Fruit fly (Drosophila melanogaster) whole organism, embryonic: ENCODE results near the gene CG31183.

ENCODE experiments used
- Ada2b ChIP-seq: fragments of 200-800 bp; sonication (Bioruptor generic); IDR thresholded peaks from 2 replicates; pipeline ENCODE4 v1.3.6; 2022; ENCODE audit warnings: missing biosample characterization, missing genetic modification characterization
- Aef1 ChIP-seq: fragments of 200-800 bp; sonication (Bioruptor generic); IDR thresholded peaks from 3 replicates; pipeline ENCODE4 v1.3.6; 2022; ENCODE audit warnings: missing biosample characterization, missing genetic modification characterization
- Atf-2 ChIP-seq: fragments of 200-800 bp; sonication (Bioruptor generic); optimal IDR thresholded peaks from 2 replicates; lab custom pipeline; 2016; ENCODE audit warnings: missing biosample characterization, missing genetic modification characterization
- Atf3 ChIP-seq: fragments of 200-800 bp; sonication (Bioruptor generic); optimal IDR thresholded peaks from 3 replicates; lab custom pipeline; 2016; ENCODE audit warnings: missing biosample characterization, missing genetic modification characterization
- Awh ChIP-seq: fragments of 200-800 bp; sonication (Bioruptor generic); IDR thresholded peaks from 2 replicates; pipeline ENCODE4, ENCODE4 v1.3.6; 2022; ENCODE audit warnings: missing biosample characterization, missing genetic modification characterization
- CG10366 ChIP-seq: fragments of 200-800 bp; sonication (Bioruptor generic); IDR thresholded peaks from 2 replicates; pipeline ENCODE4 v1.3.6; 2022; ENCODE audit warnings: missing biosample characterization, missing genetic modification characterization
- CG11398 ChIP-seq: fragments of 200-800 bp; sonication (Bioruptor generic); optimal IDR thresholded peaks from 2 replicates; lab custom pipeline; 2016; ENCODE audit warnings: missing biosample characterization, missing genetic modification characterization
- CG11560 ChIP-seq: fragments of 200-800 bp; sonication (Bioruptor generic); IDR thresholded peaks from 3 replicates; pipeline ENCODE4 v1.3.6; 2022; ENCODE audit warnings: missing biosample characterization, missing genetic modification characterization
- CG12744 ChIP-seq: fragments of 200-800 bp; sonication (Bioruptor generic); optimal IDR thresholded peaks from 2 replicates; lab custom pipeline; 2016; ENCODE audit warnings: missing biosample characterization, missing genetic modification characterization
- CG13287 ChIP-seq: fragments of 200-800 bp; sonication (Bioruptor generic); IDR thresholded peaks from 2 replicates; pipeline ENCODE4 v1.3.6; 2022; ENCODE audit warnings: missing biosample characterization, missing genetic modification characterization; ENCODE audit not compliant: partially characterized antibody
- CG14050 ChIP-seq: fragments of 200-800 bp; sonication (Bioruptor generic); IDR thresholded peaks from 3 replicates; pipeline ENCODE4 v1.3.6; 2022; ENCODE audit warnings: missing biosample characterization, missing genetic modification characterization
- CG17829 ChIP-seq: fragments of 200-800 bp; optimal IDR thresholded peaks from 2 replicates; lab custom pipeline; 2019; ENCODE audit warnings: missing biosample characterization, mild to moderate bottlenecking, missing genetic modification characterization, moderate library complexity
- CG18476 ChIP-seq: fragments of 200-800 bp; sonication (Bioruptor generic); optimal IDR thresholded peaks from 2 replicates; lab custom pipeline; 2016; ENCODE audit warnings: missing biosample characterization, mild to moderate bottlenecking, missing genetic modification characterization
- CG2202 ChIP-seq: fragments of 200-800 bp; sonication (Bioruptor generic); optimal IDR thresholded peaks from 2 replicates; lab custom pipeline; 2018; ENCODE audit warnings: missing biosample characterization, mild to moderate bottlenecking, missing genetic modification characterization
- CG2875 ChIP-seq: fragments of 200-800 bp; sonication (Bioruptor generic); optimal IDR thresholded peaks from 2 replicates; lab custom pipeline; 2017; ENCODE audit warnings: missing biosample characterization, mild to moderate bottlenecking, missing genetic modification characterization, missing genetic modification reagents
- CG31365 ChIP-seq: fragments of 200-800 bp; sonication (Bioruptor generic); optimal IDR thresholded peaks from 2 replicates; lab custom pipeline; 2018; ENCODE audit warnings: missing biosample characterization, mild to moderate bottlenecking, missing genetic modification characterization
- CG32767 ChIP-seq: fragments of 200-800 bp; sonication (Bioruptor generic); IDR thresholded peaks from 2 replicates; pipeline ENCODE4 v1.3.6; 2022; ENCODE audit warnings: missing biosample characterization, missing genetic modification characterization
- CG3726 ChIP-seq: fragments of 200-800 bp; sonication (Bioruptor generic); IDR thresholded peaks from 3 replicates; pipeline ENCODE4, ENCODE4 v1.3.6; 2022; ENCODE audit warnings: missing biosample characterization, missing genetic modification characterization
- CG5180 ChIP-seq: fragments of 200-800 bp; sonication (Bioruptor generic); optimal IDR thresholded peaks from 3 replicates; lab custom pipeline; 2017; ENCODE audit warnings: missing biosample characterization, missing genetic modification characterization, mild to moderate bottlenecking, moderate library complexity, missing genetic modification reagents
- CG6654 ChIP-seq: fragments of 200-800 bp; sonication (Bioruptor generic); optimal IDR thresholded peaks from 2 replicates; lab custom pipeline; 2017; ENCODE audit warnings: missing biosample characterization, mild to moderate bottlenecking, missing genetic modification characterization
- CG7357 ChIP-seq: fragments of 200-800 bp; sonication (Bioruptor generic); IDR thresholded peaks from 3 replicates; pipeline ENCODE4 v1.3.6; 2022; ENCODE audit warnings: missing biosample characterization, missing genetic modification characterization
- CG8388 ChIP-seq: fragments of 200-800 bp; sonication (Bioruptor generic); optimal IDR thresholded peaks from 2 replicates; lab custom pipeline; 2019; ENCODE audit warnings: missing biosample characterization, mild to moderate bottlenecking, missing genetic modification characterization, moderate library complexity
- Doc3 ChIP-seq: fragments of 200-800 bp; sonication (Bioruptor generic); IDR thresholded peaks from 3 replicates; pipeline ENCODE4 v1.3.6; 2022; ENCODE audit warnings: missing biosample characterization, missing genetic modification characterization; ENCODE audit not compliant: partially characterized antibody
- Hand ChIP-seq: fragments of 200-800 bp; sonication (Bioruptor generic); optimal IDR thresholded peaks from 2 replicates; lab custom pipeline; 2017; ENCODE audit warnings: mild to moderate bottlenecking, missing biosample characterization, missing genetic modification reagents, missing genetic modification characterization
- Hmr ChIP-seq: fragments of 200-800 bp; sonication (Bioruptor generic); optimal IDR thresholded peaks from 3 replicates; lab custom pipeline; 2017; ENCODE audit warnings: mild to moderate bottlenecking, missing biosample characterization, missing genetic modification reagents, missing genetic modification characterization
- Lim3 ChIP-seq: fragments of 200-800 bp; sonication (Bioruptor generic); IDR thresholded peaks from 2 replicates; pipeline ENCODE4 v1.3.6; 2022; ENCODE audit warnings: missing biosample characterization, missing genetic modification characterization
- MBD-R2 ChIP-seq: fragments of 200-800 bp; sonication (Bioruptor generic); IDR thresholded peaks from 2 replicates; pipeline ENCODE4 v1.3.6; 2022; ENCODE audit warnings: missing biosample characterization, missing genetic modification characterization
- Nf-YC ChIP-seq: fragments of 200-800 bp; optimal IDR thresholded peaks from 3 replicates; lab custom pipeline; 2019; ENCODE audit warnings: missing biosample characterization, mild to moderate bottlenecking, missing genetic modification characterization, moderate library complexity
- Rfx ChIP-seq: fragments of 200-800 bp; sonication (Bioruptor generic); IDR thresholded peaks from 2 replicates; pipeline ENCODE4 v1.3.6; 2022; ENCODE audit warnings: missing biosample characterization, missing genetic modification characterization
- Xbp1 ChIP-seq: fragments of 200-800 bp; sonication (Bioruptor generic); optimal IDR thresholded peaks from 3 replicates; lab custom pipeline; 2016; ENCODE audit warnings: missing biosample characterization, mild to moderate bottlenecking, missing genetic modification characterization
- YL-1 ChIP-seq: fragments of 200-800 bp; sonication (Bioruptor generic); optimal IDR thresholded peaks from 3 replicates; lab custom pipeline; 2017; ENCODE audit warnings: missing biosample characterization, mild to moderate bottlenecking, missing genetic modification characterization
- al ChIP-seq: fragments of 200-800 bp; sonication (Bioruptor generic); IDR thresholded peaks from 2 replicates; pipeline ENCODE4 v1.3.6; 2022; ENCODE audit warnings: missing biosample characterization, missing genetic modification characterization
- ash1 ChIP-seq: fragments of 200-800 bp; sonication (Bioruptor generic); optimal IDR thresholded peaks from 2 replicates; lab custom pipeline; 2018; ENCODE audit warnings: missing biosample characterization, mild to moderate bottlenecking, missing genetic modification characterization
- bigmax ChIP-seq: fragments of 200-800 bp; sonication (Bioruptor generic); optimal IDR thresholded peaks from 2 replicates; lab custom pipeline; 2018; ENCODE audit warnings: missing biosample characterization, mild to moderate bottlenecking, missing genetic modification characterization
- btn ChIP-seq: fragments of 200-800 bp; sonication (Bioruptor generic); optimal IDR thresholded peaks from 2 replicates; lab custom pipeline; 2016; ENCODE audit warnings: missing biosample characterization, missing genetic modification characterization
- disco-r ChIP-seq: fragments of 200-800 bp; sonication (Bioruptor generic); optimal IDR thresholded peaks from 2 replicates; lab custom pipeline; 2016; ENCODE audit warnings: missing biosample characterization, missing genetic modification characterization
- dpn ChIP-seq, 2 experiments: fragments of 200-800 bp; sonication (Bioruptor generic); optimal IDR thresholded peaks; 3 replicates each; lab custom pipeline; 2016; ENCODE audit warnings: missing biosample characterization in 2 of 2, missing genetic modification characterization in 2 of 2
- ewg ChIP-seq: fragments of 200-800 bp; sonication (Bioruptor generic); optimal IDR thresholded peaks from 3 replicates; lab custom pipeline; 2017; ENCODE audit warnings: mild to moderate bottlenecking, missing biosample characterization, missing genetic modification reagents, missing genetic modification characterization
- fd102C ChIP-seq: fragments of 200-800 bp; sonication (Bioruptor generic); optimal IDR thresholded peaks from 2 replicates; lab custom pipeline; 2018; ENCODE audit warnings: missing biosample characterization, mild to moderate bottlenecking, missing genetic modification characterization, moderate library complexity
- fu2 ChIP-seq: fragments of 200-800 bp; sonication (Bioruptor generic); optimal IDR thresholded peaks from 2 replicates; lab custom pipeline; 2016; ENCODE audit warnings: missing biosample characterization, missing genetic modification characterization
- gcm2 ChIP-seq: fragments of 200-800 bp; sonication (Bioruptor generic); optimal IDR thresholded peaks from 2 replicates; lab custom pipeline; 2016; ENCODE audit warnings: missing biosample characterization, missing genetic modification characterization
- gro ChIP-seq: fragments of 200-800 bp; sonication (Bioruptor generic); optimal IDR thresholded peaks from 2 replicates; lab custom pipeline; 2016; ENCODE audit warnings: missing biosample characterization, missing genetic modification characterization
- ham ChIP-seq: fragments of 200-800 bp; sonication (Bioruptor generic); IDR thresholded peaks from 2 replicates; pipeline ENCODE4 v1.3.6; 2022; ENCODE audit warnings: missing biosample characterization, missing genetic modification characterization
- her ChIP-seq: fragments of 200-800 bp; sonication (Bioruptor generic); optimal IDR thresholded peaks from 2 replicates; lab custom pipeline; 2016; ENCODE audit warnings: missing biosample characterization, missing genetic modification characterization
- kay ChIP-seq: fragments of 200-800 bp; sonication (Bioruptor generic); optimal IDR thresholded peaks from 2 replicates; lab custom pipeline; 2016; ENCODE audit warnings: missing biosample characterization, missing genetic modification characterization
- nau ChIP-seq: fragments of 200-800 bp; sonication (Bioruptor generic); optimal IDR thresholded peaks from 3 replicates; lab custom pipeline; 2017; ENCODE audit warnings: missing biosample characterization, mild to moderate bottlenecking, missing genetic modification characterization, missing genetic modification reagents
- onecut ChIP-seq: fragments of 200-800 bp; sonication (Bioruptor generic); IDR thresholded peaks from 2 replicates; pipeline ENCODE4 v1.3.6; 2022; ENCODE audit warnings: missing biosample characterization, missing genetic modification characterization
- pita ChIP-seq: fragments of 200-800 bp; sonication (Bioruptor generic); optimal IDR thresholded peaks from 2 replicates; lab custom pipeline; 2017; ENCODE audit warnings: missing biosample characterization, mild to moderate bottlenecking, missing genetic modification characterization
- shn ChIP-seq: fragments of 200-800 bp; sonication (Bioruptor generic); optimal IDR thresholded peaks from 3 replicates; lab custom pipeline; 2016; ENCODE audit warnings: missing biosample characterization, missing genetic modification characterization
- sna ChIP-seq: fragments of 200-800 bp; sonication (Bioruptor generic); IDR thresholded peaks from 2 replicates; pipeline ENCODE4 v1.3.6; 2022; ENCODE audit warnings: missing biosample characterization, missing genetic modification characterization; ENCODE audit not compliant: partially characterized antibody
- vfl ChIP-seq: fragments of 200-800 bp; sonication (Bioruptor generic); optimal IDR thresholded peaks from 2 replicates; lab custom pipeline; 2016; ENCODE audit warnings: missing biosample characterization, missing genetic modification characterization
- zen ChIP-seq: fragments of 200-800 bp; sonication (Bioruptor generic); optimal IDR thresholded peaks from 3 replicates; lab custom pipeline; 2018; ENCODE audit warnings: missing biosample characterization, mild to moderate bottlenecking, missing genetic modification characterization, moderate library complexity

The CG31183 gene

DNA sequence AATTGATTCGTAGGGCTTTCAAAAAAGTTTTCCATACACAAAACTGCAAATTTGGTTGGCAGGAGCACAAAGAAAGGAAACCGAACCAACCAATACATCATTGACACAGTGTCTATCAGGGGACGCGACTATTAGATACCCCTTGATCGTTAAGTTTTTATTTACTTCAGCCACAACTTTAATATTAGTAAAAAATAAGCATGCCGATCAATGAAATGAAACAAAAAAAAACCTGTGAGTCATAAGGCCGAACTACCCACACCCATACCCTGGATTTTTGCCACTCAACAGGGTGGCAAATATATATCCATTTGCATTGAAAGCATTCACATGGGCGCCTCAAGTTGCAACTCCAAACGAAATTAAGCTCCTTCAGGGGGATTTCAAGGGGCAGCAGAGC, 59.5 kb downstream of the CG31183 start (continued):
- TF ChIP-seq pita (GFP tag; lab: Kevin White, UChicago): no peak
- TF ChIP-seq Nf-YC (tag; lab: Kevin White, UChicago): no peak
- TF ChIP-seq CG12744 (GFP tag; lab: Kevin White, UChicago): no peak
- no peak for TF ChIP-seq gro (GFP tag; lab: Kevin White, UChicago)
- TF ChIP-seq Doc3 (GFP tag; lab: Robert Waterston, UW): no peak
- no peak for TF ChIP-seq CG13287
- no peak for TF ChIP-seq vfl (GFP tag; lab: Kevin White, UChicago)
- no peak for TF ChIP-seq Atf-2 (GFP tag; lab: Kevin White, UChicago)
- no peak for TF ChIP-seq YL-1
- TF ChIP-seq CG17829: no peak
- no peak for TF ChIP-seq CG11398 (GFP tag; lab: Kevin White, UChicago)
- TF ChIP-seq fd102C (GFP tag; lab: Kevin White, UChicago): no peak
- no peak for TF ChIP-seq CG2202 (tag; lab: Kevin White, UChicago)
- 0 out of 2 replicates have a peak, but pooled peaks have one; percentile 20 for TF ChIP-seq Ada2b (GFP tag; lab: Robert Waterston, UW)
- TF ChIP-seq CG32767 (GFP tag; lab: Robert Waterston, UW): no peak
- TF ChIP-seq nau (GFP tag; lab: Kevin White, UChicago): no peak
- TF ChIP-seq Aef1 (GFP tag; lab: Robert Waterston, UW): no peak
- peak; percentile 37; the same call in 1 of the 2 replicates for TF ChIP-seq Awh
- no peak for TF ChIP-seq MBD-R2 (GFP tag; lab: Robert Waterston, UW)
- no peak for TF ChIP-seq ham (GFP tag; lab: Robert Waterston, UW)
- no peak for TF ChIP-seq al (GFP tag; lab: Robert Waterston, UW)
- TF ChIP-seq btn (GFP tag; lab: Kevin White, UChicago): no peak
- peak in 1 of 2 experiments; percentile 2 for TF ChIP-seq dpn (GFP tag; optimal IDR thresholded peaks at IDR 0.05; lab: Kevin White, UChicago)
- TF ChIP-seq CG5180 (GFP tag; lab: Kevin White, UChicago): no peak
- no peak for TF ChIP-seq CG8388
- no peak for TF ChIP-seq Atf3
- no peak for TF ChIP-seq onecut (GFP tag; lab: Robert Waterston, UW)
- TF ChIP-seq fu2 (GFP tag; lab: Kevin White, UChicago): no peak
- TF ChIP-seq CG2875 (GFP tag; lab: Kevin White, UChicago): no peak
- TF ChIP-seq CG11560 (tag; lab: Robert Waterston, UW): no peak
- no peak for TF ChIP-seq zen
- no peak for TF ChIP-seq gcm2
- TF ChIP-seq ewg: no peak
- TF ChIP-seq sna (GFP tag; lab: Robert Waterston, UW): no peak
- no peak for TF ChIP-seq her (GFP tag; lab: Kevin White, UChicago)
- no peak for TF ChIP-seq CG3726 (GFP tag; lab: Robert Waterston, UW)
- peak; percentile 37 for TF ChIP-seq Xbp1 (GFP tag; lab: Kevin White, UChicago)
- no peak for TF ChIP-seq disco-r (GFP tag; lab: Kevin White, UChicago)
- TF ChIP-seq CG6654 (GFP tag; lab: Kevin White, UChicago): no peak
- no peak for TF ChIP-seq Lim3
- no peak for TF ChIP-seq shn (GFP tag; lab: Kevin White, UChicago)
- no peak for TF ChIP-seq CG31365 (tag; lab: Kevin White, UChicago)
- TF ChIP-seq CG10366 (GFP tag; lab: Robert Waterston, UW): peak; percentile 31; the same call in 1 of the 2 replicates
- TF ChIP-seq bigmax (GFP tag; lab: Kevin White, UChicago): no peak
- no peak for TF ChIP-seq CG18476 (GFP tag; lab: Kevin White, UChicago)
- no peak for TF ChIP-seq CG14050 (GFP tag; lab: Robert Waterston, UW)
- no peak for TF ChIP-seq Hand (GFP tag; lab: Kevin White, UChicago)
- 0 out of 2 replicates have a peak, but pooled peaks have one; percentile 41 for TF ChIP-seq Rfx
- TF ChIP-seq kay: no peak
- TF ChIP-seq CG7357 (GFP tag; lab: Robert Waterston, UW): no peak
- no peak for TF ChIP-seq ash1
- TF ChIP-seq Hmr: no peak
